Worm (Caenorhabditis elegans): ENCODE results near the gene F48D6.4.
"Not testable (repeated sequence)": the region's sequence is repeated elsewhere in the genome, so short reads cannot be mapped to it uniquely, and the experiment has no call there.

Gene F48D6.4

ce11 chrX:4208495-4208894 lies 38.5 kb downstream of the F48D6.4 start (continued):
- TF ChIP-seq vab-15 (tag; optimal IDR thresholded peaks at IDR 0.05): no peak
- TF ChIP-seq mef-2 (tag; optimal IDR thresholded peaks at IDR 0.05): no peak
- no peak for TF ChIP-seq tbx-2 (tag; optimal IDR thresholded peaks at IDR 0.05)
- no peak for TF ChIP-seq unc-62 (GFP tag; optimal IDR thresholded peaks at IDR 0.05)
- TF ChIP-seq swsn-7 (tag; optimal IDR thresholded peaks at IDR 0.05): no peak
- TF ChIP-seq unc-130 (tag; optimal IDR thresholded peaks at IDR 0.05): no peak
- TF ChIP-seq hpl-2 (GFP tag; optimal IDR thresholded peaks at IDR 0.05): no peak
- peak; percentile 27 for TF ChIP-seq skn-1 (tag; optimal IDR thresholded peaks at IDR 0.05)
- TF ChIP-seq ztf-4 (tag; optimal IDR thresholded peaks at IDR 0.05): no peak
- TF ChIP-seq ceh-88 (GFP tag; IDR thresholded peaks at IDR 0.05): no peak
- TF ChIP-seq unc-98 (GFP tag; IDR thresholded peaks at IDR 0.05): no peak
- no peak for TF ChIP-seq C04F5.9 (tag; optimal IDR thresholded peaks at IDR 0.05)
- peak; percentile 74 for TF ChIP-seq jun-1 (tag; optimal IDR thresholded peaks at IDR 0.05)
- no peak for TF ChIP-seq nhr-11 (tag; optimal IDR thresholded peaks at IDR 0.05)
- peak in 2 of 3 experiments; percentile 23 to 60 for TF ChIP-seq ceh-82 (tag; optimal IDR thresholded peaks at IDR 0.05)
- TF ChIP-seq ets-5 (GFP tag; IDR thresholded peaks at IDR 0.05): no peak
- TF ChIP-seq lin-13 (GFP tag; optimal IDR thresholded peaks at IDR 0.05): no peak
- no peak for TF ChIP-seq ceh-8 (GFP tag; optimal IDR thresholded peaks at IDR 0.05)
- TF ChIP-seq irx-1 (tag; optimal IDR thresholded peaks at IDR 0.05): no peak
- TF ChIP-seq zag-1 (tag; optimal IDR thresholded peaks at IDR 0.05): no peak
- TF ChIP-seq ceh-63 (GFP tag; optimal IDR thresholded peaks at IDR 0.05): no peak
- no peak for TF ChIP-seq xbp-1 (tag; optimal IDR thresholded peaks at IDR 0.05)
- TF ChIP-seq dpl-1 (GFP tag; optimal IDR thresholded peaks at IDR 0.05): peak in 1 of 3 experiments; percentile 1
- no peak for TF ChIP-seq pag-3 (tag; optimal IDR thresholded peaks at IDR 0.05; ENCODE audit: borderline replicate concordance, insufficient read depth)
- no peak for TF ChIP-seq fos-1 (tag; optimal IDR thresholded peaks at IDR 0.05)
- no peak for TF ChIP-seq rnt-1 (tag; optimal IDR thresholded peaks at IDR 0.05)
- peak; percentile 8 for TF ChIP-seq zip-4 (GFP tag; optimal IDR thresholded peaks at IDR 0.05)
- no peak for TF ChIP-seq snpc-4 (tag; optimal IDR thresholded peaks at IDR 0.05)
- no peak for TF ChIP-seq mep-1 (tag; optimal IDR thresholded peaks at IDR 0.05)
- TF ChIP-seq lin-39 (tag; optimal IDR thresholded peaks at IDR 0.05): no peak
- TF ChIP-seq nhr-90 (tag; optimal IDR thresholded peaks at IDR 0.05; ENCODE audit: poor library complexity): peak; percentile 50
- TF ChIP-seq egl-27 (tag; optimal IDR thresholded peaks at IDR 0.05): no peak
- no peak for TF ChIP-seq fkh-10 (GFP tag; optimal IDR thresholded peaks at IDR 0.05)
- peak; percentile 29 for TF ChIP-seq C16A3.4 (tag; optimal IDR thresholded peaks at IDR 0.05)
- no peak for TF ChIP-seq lin-14 (GFP tag; optimal IDR thresholded peaks at IDR 0.05)
- no peak for TF ChIP-seq nhr-76 (tag; optimal IDR thresholded peaks at IDR 0.05)

DNA sequence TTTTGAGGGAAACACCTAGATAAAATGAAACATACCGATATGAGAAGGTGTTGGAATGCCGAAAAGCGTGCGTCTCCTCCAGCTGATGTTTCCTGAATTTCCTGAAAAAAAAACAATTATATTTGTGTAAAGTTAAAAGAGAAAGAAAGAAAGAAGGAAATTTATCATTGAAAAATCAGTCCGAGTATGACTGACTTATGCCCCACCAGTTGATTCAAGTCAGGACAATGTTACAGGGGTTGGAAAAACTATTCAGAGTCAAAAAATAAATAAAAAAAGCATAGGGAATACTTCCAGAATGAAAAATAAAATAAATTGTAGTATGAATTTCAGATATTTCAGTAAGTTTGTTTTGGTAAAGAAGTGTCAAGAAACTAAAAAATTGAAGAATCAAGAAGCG lies 39.6 kb downstream of the F48D6.4 start, which contains the start of gene F20B6.9:
Gene F20B6.9 (minus strand): TSS at position 101 of the 400 bp plus-strand sequence.
- TF ChIP-seq elt-2 (tag; optimal IDR thresholded peaks at IDR 0.05); fos-1 (tag; optimal IDR thresholded peaks at IDR 0.05); fkh-4 (tag; optimal IDR thresholded peaks at IDR 0.05; ENCODE audit: borderline replicate concordance): not testable (repeated sequence)

DNA sequence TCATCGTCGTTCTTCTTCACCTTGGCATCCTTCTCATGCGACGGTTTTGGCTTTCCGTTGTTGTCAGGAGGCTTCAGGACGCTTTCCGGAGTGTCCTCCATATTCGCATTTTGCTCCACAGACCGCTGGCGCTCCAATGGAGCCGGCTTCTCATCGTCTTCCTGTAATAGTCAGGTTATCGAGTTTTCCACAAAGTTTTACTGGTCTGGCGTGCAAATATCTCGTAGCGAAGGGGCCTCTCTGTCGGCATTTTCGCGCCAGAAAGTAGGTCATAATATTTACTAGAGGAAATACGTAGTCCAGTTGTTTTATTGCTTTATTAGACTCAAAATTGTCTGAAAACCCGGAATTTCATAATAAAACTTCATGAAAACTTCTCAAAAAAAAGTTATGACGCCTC lies 44.9 kb downstream of the F48D6.4 start, which contains the start of gene F20B6.6:
Gene F20B6.6 (minus strand): TSS at position 101 of the 400 bp plus-strand sequence.
- TF ChIP-seq zag-1 (tag; optimal IDR thresholded peaks at IDR 0.05); hlh-17 (GFP tag; optimal IDR thresholded peaks at IDR 0.05; ENCODE audit: borderline replicate concordance); nhr-71 (tag; optimal IDR thresholded peaks at IDR 0.05): not testable (repeated sequence)
